Fruit fly (Drosophila melanogaster): ENCODE data around the gene CG13692.
A peak's percentile ranks its signal among the peaks of the same experiment; 100 is the strongest.

The CG13692 gene

dm6 chr2L:430820-431628, 9.5 kb downstream of the CG13692 start, which contains the start of gene ex (continued):
- peak; percentile 50 to 56 for TF ChIP-seq Trl (optimal IDR thresholded peaks at IDR 0.05)
- peak; percentile 23 for TF ChIP-seq Trl (GFP tag; optimal IDR thresholded peaks at IDR 0.05)
- peak; percentile 76 for TF ChIP-seq CG2678 (tag; optimal IDR thresholded peaks at IDR 0.05)
- TF ChIP-seq CG12299 (tag; optimal IDR thresholded peaks at IDR 0.05) = peak; percentile 65
- peak; percentile 51 for TF ChIP-seq CG11504 (tag; optimal IDR thresholded peaks at IDR 0.05)
- TF ChIP-seq al (GFP tag; IDR thresholded peaks at IDR 0.05) = no peak
- peak; percentile 19 for TF ChIP-seq Mad (GFP tag; optimal IDR thresholded peaks at IDR 0.05)
- TF ChIP-seq lab (GFP tag; optimal IDR thresholded peaks at IDR 0.05) = peak; percentile 84
- peak; percentile 35 for TF ChIP-seq oc (tag; optimal IDR thresholded peaks at IDR 0.05)
- peak; percentile 74 for TF ChIP-seq CG11398 (GFP tag; optimal IDR thresholded peaks at IDR 0.05)
- TF ChIP-seq CG4360 (GFP tag; IDR thresholded peaks at IDR 0.05) = peak; percentile 98
- no peak for TF ChIP-seq trh (GFP tag; optimal IDR thresholded peaks at IDR 0.05)
- TF ChIP-seq CG30431 (GFP tag; optimal IDR thresholded peaks at IDR 0.05) = no peak
- TF ChIP-seq gce (GFP tag; IDR thresholded peaks at IDR 0.05) = peak; percentile 58; the same call in 1 of the 3 replicates
- TF ChIP-seq ems (GFP tag; optimal IDR thresholded peaks at IDR 0.05) = no peak
- no peak for TF ChIP-seq fu2 (GFP tag; optimal IDR thresholded peaks at IDR 0.05)
- peak; percentile 31 for TF ChIP-seq CG15011 (GFP tag; optimal IDR thresholded peaks at IDR 0.05)
- TF ChIP-seq Lim3 (GFP tag; IDR thresholded peaks at IDR 0.05) = no peak
- TF ChIP-seq CHES-1-like (GFP tag; optimal IDR thresholded peaks at IDR 0.05) = peak; percentile 43
- TF ChIP-seq tap (tag; optimal IDR thresholded peaks at IDR 0.05) = peak; percentile 66
- TF ChIP-seq YL-1 (GFP tag; optimal IDR thresholded peaks at IDR 0.05) = peak; percentile 35
- peak; percentile 8; the same call in 1 of the 2 replicates for TF ChIP-seq CG32532 (GFP tag; IDR thresholded peaks at IDR 0.05)
- TF ChIP-seq Hmx (GFP tag; optimal IDR thresholded peaks at IDR 0.05) = no peak
- TF ChIP-seq her (GFP tag; optimal IDR thresholded peaks at IDR 0.05) = peak; percentile 47
- peak; percentile 57 for TF ChIP-seq CG6254 (GFP tag; optimal IDR thresholded peaks at IDR 0.05)
- peak; percentile 25 for TF ChIP-seq CG7839 (tag; optimal IDR thresholded peaks at IDR 0.05)
- peak; percentile 87 for TF ChIP-seq CG12071 (GFP tag; optimal IDR thresholded peaks at IDR 0.05)
- peak; percentile 84 for TF ChIP-seq CG8924 (tag; optimal IDR thresholded peaks at IDR 0.05)
- TF ChIP-seq gsb (GFP tag; IDR thresholded peaks at IDR 0.05) = no peak
- no peak for TF ChIP-seq btn (GFP tag; optimal IDR thresholded peaks at IDR 0.05)
- peak in 1 of 2 experiments; percentile 37 for TF ChIP-seq Eip74EF (GFP tag; optimal IDR thresholded peaks at IDR 0.05)
- TF ChIP-seq sisA (GFP tag; IDR thresholded peaks at IDR 0.05) = no peak
- TF ChIP-seq CTCF (GFP tag; optimal IDR thresholded peaks at IDR 0.05) = peak; percentile 3
- TF ChIP-seq CG10209 (GFP tag; optimal IDR thresholded peaks at IDR 0.05) = peak; percentile 56
- TF ChIP-seq Blimp-1 (GFP tag; optimal IDR thresholded peaks at IDR 0.05) = peak; percentile 48
- peak; percentile 17 for TF ChIP-seq CG8290 (GFP tag; optimal IDR thresholded peaks at IDR 0.05)
- peak in 1 of 2 experiments; percentile 57 for TF ChIP-seq CG8290 (tag; optimal IDR thresholded peaks at IDR 0.05)
- peak; percentile 75 for TF ChIP-seq PHDP (tag; optimal IDR thresholded peaks at IDR 0.05)
- no peak for TF ChIP-seq NFAT (GFP tag; IDR thresholded peaks at IDR 0.05)
- TF ChIP-seq tgo (GFP tag; IDR thresholded peaks at IDR 0.05) = no peak
- peak; percentile 31 for TF ChIP-seq Mes4 (GFP tag; optimal IDR thresholded peaks at IDR 0.05)
- TF ChIP-seq CG43689 (GFP tag; IDR thresholded peaks at IDR 0.05) = no peak
- TF ChIP-seq pho (GFP tag; optimal IDR thresholded peaks at IDR 0.05) = no peak
- TF ChIP-seq CG17359 (tag; optimal IDR thresholded peaks at IDR 0.05) = peak; percentile 79
- no peak for TF ChIP-seq pan (optimal IDR thresholded peaks at IDR 0.05)
- TF ChIP-seq pan (GFP tag; optimal IDR thresholded peaks at IDR 0.05 in 1 of 2, IDR thresholded peaks at IDR 0.05 in 1 of 2) = peak in 1 of 2 experiments; percentile 61
- TF ChIP-seq maf-S (GFP tag; optimal IDR thresholded peaks at IDR 0.05) = no peak
- TF ChIP-seq sd (tag; optimal IDR thresholded peaks at IDR 0.05) = peak; percentile 67
- TF ChIP-seq Tbp (GFP tag; optimal IDR thresholded peaks at IDR 0.05) = no peak
- peak; percentile 14 for TF ChIP-seq exex (tag; optimal IDR thresholded peaks at IDR 0.05)
- no peak for TF ChIP-seq CG18476 (GFP tag; optimal IDR thresholded peaks at IDR 0.05)

Data from whole organism, embryonic.